Worm (Caenorhabditis elegans): ENCODE measurements around the gene F14H3.15.

The F14H3.15 gene

ce11 chrV:16094862-16095261 lies 34.8 kb upstream of the F14H3.15 start:
- no peak for TF ChIP-seq lin-15B (tag; optimal IDR thresholded peaks at IDR 0.05)
- TF ChIP-seq snpc-4 (tag; optimal IDR thresholded peaks at IDR 0.05): no peak
- TF ChIP-seq ztf-4 (tag; optimal IDR thresholded peaks at IDR 0.05): no peak
- TF ChIP-seq aha-1 (tag; optimal IDR thresholded peaks at IDR 0.05): no peak
- TF ChIP-seq nhr-19 (GFP tag; conservative IDR thresholded peaks at IDR 0.05): peak; percentile 28
- TF ChIP-seq hpl-2 (GFP tag; optimal IDR thresholded peaks at IDR 0.05): no peak
- TF ChIP-seq lsy-2 (tag; optimal IDR thresholded peaks at IDR 0.05): no peak
- TF ChIP-seq efl-3 (GFP tag; optimal IDR thresholded peaks at IDR 0.05): no peak
- no peak for TF ChIP-seq ceh-63 (GFP tag; optimal IDR thresholded peaks at IDR 0.05)
- TF ChIP-seq nhr-90 (tag; optimal IDR thresholded peaks at IDR 0.05; ENCODE audit: poor library complexity): no peak
- TF ChIP-seq nhr-20 (tag; optimal IDR thresholded peaks at IDR 0.05): peak; percentile 39
- TF ChIP-seq sup-37 (GFP tag; optimal IDR thresholded peaks at IDR 0.05): no peak
- TF ChIP-seq elt-2 (tag; optimal IDR thresholded peaks at IDR 0.05): no peak
- TF ChIP-seq sox-4 (tag; optimal IDR thresholded peaks at IDR 0.05): no peak
- no peak for TF ChIP-seq F16B12.6 (tag; optimal IDR thresholded peaks at IDR 0.05)
- TF ChIP-seq blmp-1 (tag; optimal IDR thresholded peaks at IDR 0.05): peak; percentile 81
- TF ChIP-seq egl-13 (tag; optimal IDR thresholded peaks at IDR 0.05): no peak
- no peak for TF ChIP-seq lin-14 (GFP tag; optimal IDR thresholded peaks at IDR 0.05)
- TF ChIP-seq zip-4 (GFP tag; optimal IDR thresholded peaks at IDR 0.05): no peak
- TF ChIP-seq elt-3 (tag; optimal IDR thresholded peaks at IDR 0.05): peak in 1 of 6 experiments; percentile 58
- TF ChIP-seq lin-39 (tag; optimal IDR thresholded peaks at IDR 0.05): no peak
- no peak for TF ChIP-seq swsn-7 (tag; optimal IDR thresholded peaks at IDR 0.05)
- TF ChIP-seq tlp-1 (tag; optimal IDR thresholded peaks at IDR 0.05): no peak
- no peak for TF ChIP-seq ces-1 (GFP tag; optimal IDR thresholded peaks at IDR 0.05)
- no peak for TF ChIP-seq nhr-76 (tag; optimal IDR thresholded peaks at IDR 0.05)
- TF ChIP-seq nhr-77 (tag; optimal IDR thresholded peaks at IDR 0.05): no peak
- peak; percentile 38 for TF ChIP-seq mep-1 (tag; optimal IDR thresholded peaks at IDR 0.05)
- TF ChIP-seq rnt-1 (tag; optimal IDR thresholded peaks at IDR 0.05): peak; percentile 43
- peak; percentile 58 for TF ChIP-seq skn-1 (tag; optimal IDR thresholded peaks at IDR 0.05)
- no peak for TF ChIP-seq unc-62 (GFP tag; optimal IDR thresholded peaks at IDR 0.05)

- TF ChIP-seq irx-1 (tag; optimal IDR thresholded peaks at IDR 0.05) (no peak), unc-130 (tag; optimal IDR thresholded peaks at IDR 0.05) (no peak), blmp-1 (tag; optimal IDR thresholded peaks at IDR 0.05) (no peak), pqm-1 (tag; optimal IDR thresholded peaks at IDR 0.05) (no peak), skn-1 (tag; optimal IDR thresholded peaks at IDR 0.05) (no peak), nhr-84 (tag; optimal IDR thresholded peaks at IDR 0.05) (no peak), nhr-11 (tag; optimal IDR thresholded peaks at IDR 0.05) (no peak), nhr-90 (tag; optimal IDR thresholded peaks at IDR 0.05; ENCODE audit: poor library complexity) (no peak), ces-1 (GFP tag; optimal IDR thresholded peaks at IDR 0.05) (no peak), egl-27 (tag; optimal IDR thresholded peaks at IDR 0.05) (no peak), ets-5 (GFP tag; IDR thresholded peaks at IDR 0.05) (no peak), nhr-20 (tag; optimal IDR thresholded peaks at IDR 0.05) (no peak), ceh-88 (GFP tag; IDR thresholded peaks at IDR 0.05) (no peak), alr-1 (tag; optimal IDR thresholded peaks at IDR 0.05; ENCODE audit: borderline replicate concordance) (no peak), nhr-237 (tag; optimal IDR thresholded peaks at IDR 0.05) (no peak), unc-86 (tag; optimal IDR thresholded peaks at IDR 0.05) (no peak), C16A3.4 (tag; optimal IDR thresholded peaks at IDR 0.05) (no peak), nhr-76 (tag; optimal IDR thresholded peaks at IDR 0.05) (no peak)
These were observed 34.2 kb upstream of the F14H3.15 start, which contains the start of gene F22B8.7 for ce11 chrV:16094284-16094683. F22B8.7 (plus strand) TSS chrV:16094584.

ce11 chrV:16090685-16091084 lies 30.6 kb upstream of the F14H3.15 start, which contains the start of gene F22B8.3:
F22B8.3 (plus strand) TSS chrV:16090985.
- TF ChIP-seq zag-1 (tag; optimal IDR thresholded peaks at IDR 0.05): no peak
- no peak for TF ChIP-seq efl-1 (optimal IDR thresholded peaks at IDR 0.05)
- TF ChIP-seq efl-1 (GFP tag; optimal IDR thresholded peaks at IDR 0.05 in 1 of 2): peak in 1 of 2 experiments; percentile 58
- TF ChIP-seq lin-39 (tag; optimal IDR thresholded peaks at IDR 0.05): no peak

Data from whole organism, L1 larva.